Fruit fly (Drosophila melanogaster) whole organism, adult: ENCODE results near the gene CG7168.

Experiments
- CG11617 ChIP-seq: fragments of 200-800 bp; sonication (Bioruptor generic); optimal IDR thresholded peaks from 2 replicates; lab custom pipeline; 2017; ENCODE audit warnings: mild to moderate bottlenecking, missing biosample characterization, missing genetic modification reagents, missing genetic modification characterization
- CG12768 ChIP-seq: fragments of 200-800 bp; sonication (Bioruptor generic); optimal IDR thresholded peaks from 2 replicates; lab custom pipeline; 2017; ENCODE audit warnings: missing biosample characterization, missing genetic modification characterization, mild to moderate bottlenecking, moderate library complexity, missing genetic modification reagents
- CG14711 ChIP-seq: fragments of 200-800 bp; sonication (Bioruptor generic); optimal IDR thresholded peaks from 2 replicates; lab custom pipeline; 2018; ENCODE audit warnings: missing biosample characterization, mild to moderate bottlenecking, missing genetic modification characterization, moderate library complexity
- CG1620 ChIP-seq: fragments of 200-800 bp; sonication (Bioruptor generic); optimal IDR thresholded peaks from 2 replicates; lab custom pipeline; 2016; ENCODE audit warnings: missing biosample characterization, missing genetic modification characterization
- CG33017 ChIP-seq: fragments of 200-800 bp; sonication (Bioruptor generic); optimal IDR thresholded peaks from 2 replicates; lab custom pipeline; 2018; ENCODE audit warnings: missing biosample characterization, mild to moderate bottlenecking, missing genetic modification characterization, moderate library complexity
- CG5204 ChIP-seq: fragments of 200-800 bp; sonication (Bioruptor generic); optimal IDR thresholded peaks from 2 replicates; lab custom pipeline; 2016; ENCODE audit warnings: missing biosample characterization, missing genetic modification characterization
- CG7045 ChIP-seq: fragments of 200-800 bp; sonication (Bioruptor generic); optimal IDR thresholded peaks from 2 replicates; lab custom pipeline; 2017; ENCODE audit warnings: missing biosample characterization, mild to moderate bottlenecking, missing genetic modification characterization
- CG7101 ChIP-seq: fragments of 200-800 bp; sonication (Bioruptor generic); optimal IDR thresholded peaks from 2 replicates; lab custom pipeline; 2018; ENCODE audit warnings: missing biosample characterization, mild to moderate bottlenecking, missing genetic modification characterization, moderate library complexity
- Clk ChIP-seq: fragments of 200-800 bp; sonication (Bioruptor generic); optimal IDR thresholded peaks from 2 replicates; lab custom pipeline; 2017; ENCODE audit warnings: missing biosample characterization, missing genetic modification characterization
- Crg-1 ChIP-seq: fragments of 200-800 bp; sonication (Bioruptor generic); optimal IDR thresholded peaks from 2 replicates; lab custom pipeline; 2016; ENCODE audit warnings: missing biosample characterization, missing genetic modification characterization
- Hr96 ChIP-seq: fragments of 200-800 bp; sonication (Bioruptor generic); optimal IDR thresholded peaks from 2 replicates; lab custom pipeline; 2016; ENCODE audit warnings: missing biosample characterization, missing genetic modification characterization
- Mnt ChIP-seq: fragments of 200-800 bp; sonication (Bioruptor generic); optimal IDR thresholded peaks from 2 replicates; lab custom pipeline; 2016; ENCODE audit warnings: missing biosample characterization, mild to moderate bottlenecking, missing genetic modification characterization
- bab1 ChIP-seq: fragments of 200-800 bp; sonication (Bioruptor generic); optimal IDR thresholded peaks from 3 replicates; lab custom pipeline; 2019; ENCODE audit warnings: missing biosample characterization, mild to moderate bottlenecking, missing genetic modification characterization, moderate library complexity
- cic ChIP-seq: fragments of 200-800 bp; sonication (Bioruptor generic); optimal IDR thresholded peaks from 2 replicates; lab custom pipeline; 2017; ENCODE audit warnings: missing biosample characterization, mild to moderate bottlenecking, missing genetic modification characterization, moderate library complexity
- cnc ChIP-seq, 2 experiments: fragments of >200 bp; optimal IDR thresholded peaks; 2 replicates each; lab custom pipeline; 2017
- kay ChIP-seq: fragments of 200-800 bp; sonication (Bioruptor generic); peaks from one replicate; lab custom pipeline; 2016; ENCODE audit warnings: missing biosample characterization, missing genetic modification characterization, borderline replicate concordance
- ovo ChIP-seq: fragments of 200-800 bp; sonication (Bioruptor generic); optimal IDR thresholded peaks from 2 replicates; lab custom pipeline; 2016; ENCODE audit warnings: missing biosample characterization, missing genetic modification characterization
- pad ChIP-seq: fragments of 200-800 bp; sonication (Bioruptor generic); optimal IDR thresholded peaks from 3 replicates; lab custom pipeline; 2017; ENCODE audit warnings: missing biosample characterization, missing genetic modification characterization, mild to moderate bottlenecking, moderate library complexity, missing genetic modification reagents
- tj ChIP-seq: fragments of 200-800 bp; sonication (Bioruptor generic); optimal IDR thresholded peaks from 3 replicates; lab custom pipeline; 2017; ENCODE audit warnings: missing biosample characterization, mild to moderate bottlenecking, missing genetic modification characterization, moderate library complexity
- toe ChIP-seq: fragments of 200-800 bp; sonication (Bioruptor generic); optimal IDR thresholded peaks from 2 replicates; lab custom pipeline; 2016; ENCODE audit warnings: missing biosample characterization, missing genetic modification characterization

CG7168 gene

DNA sequence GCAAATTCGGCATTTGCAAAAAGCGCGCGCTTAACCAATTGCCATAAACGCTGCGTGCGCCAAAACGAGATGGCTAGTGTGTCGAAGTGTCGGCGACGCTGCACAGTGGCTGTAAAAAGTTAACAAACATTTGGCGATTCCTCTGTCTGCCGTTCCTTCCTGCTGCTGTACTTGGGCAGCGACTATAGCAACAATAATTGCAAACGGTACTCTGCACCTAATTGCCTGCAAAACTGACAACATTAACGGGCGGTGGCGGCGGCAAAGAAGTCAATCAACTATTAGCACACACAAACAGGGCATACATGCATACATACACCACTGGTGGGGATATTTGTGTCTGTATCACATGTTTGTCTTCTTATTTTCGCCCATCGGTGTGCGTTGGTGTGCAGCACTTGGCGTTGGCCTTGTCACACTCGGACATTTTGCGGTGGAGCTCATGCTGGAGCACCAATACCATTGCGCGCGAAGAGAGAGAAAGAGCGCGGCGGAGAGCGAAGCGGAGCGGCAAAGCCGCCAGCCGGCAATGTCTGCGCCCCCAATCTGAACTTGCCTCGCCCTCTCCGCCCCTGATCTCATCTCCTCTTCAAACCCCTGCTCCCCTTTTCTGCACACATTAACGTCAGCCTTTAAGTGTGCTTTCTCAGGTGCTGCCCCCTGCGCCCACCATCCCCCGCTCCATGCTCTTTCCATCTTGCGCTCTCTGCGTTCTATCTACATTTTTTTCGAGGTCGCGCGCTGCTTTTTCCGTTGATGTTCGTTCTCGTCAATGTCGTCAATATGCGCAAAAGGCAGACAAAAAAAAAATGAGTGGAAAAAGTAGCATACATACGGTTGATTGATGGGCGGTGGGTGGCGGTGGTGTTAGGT lies 18.5 kb upstream of the CG7168 start:
- no peak for TF ChIP-seq kay (GFP tag; lab: Kevin White, UChicago)
- no peak for TF ChIP-seq CG14711 (tag; lab: Kevin White, UChicago)
- peak; percentile 20 for TF ChIP-seq CG11617
- TF ChIP-seq pad (GFP tag; lab: Kevin White, UChicago): peak; percentile 82
- TF ChIP-seq CG33017 (tag; lab: Kevin White, UChicago): no peak
- peak; percentile 36 for TF ChIP-seq CG7045 (GFP tag; lab: Kevin White, UChicago)
- TF ChIP-seq Clk: no peak
- TF ChIP-seq Crg-1 (GFP tag; lab: Kevin White, UChicago): peak; percentile 53
- peak; percentile 33 for TF ChIP-seq Hr96
- peak; percentile 55 for TF ChIP-seq CG12768 (GFP tag; lab: Kevin White, UChicago)
- TF ChIP-seq cnc (optimal IDR thresholded peaks at IDR 0.05; lab: Kevin White, UChicago): no peak
- TF ChIP-seq toe (GFP tag; lab: Kevin White, UChicago): no peak
- TF ChIP-seq tj (GFP tag; lab: Kevin White, UChicago): peak; percentile 75
- TF ChIP-seq Mnt: peak; percentile 52
- peak; percentile 6 for TF ChIP-seq bab1 (GFP tag; lab: Kevin White, UChicago)
- TF ChIP-seq CG1620 (GFP tag; lab: Kevin White, UChicago): peak; percentile 29
- TF ChIP-seq CG7101 (tag; lab: Kevin White, UChicago): no peak
- TF ChIP-seq CG5204 (GFP tag; lab: Kevin White, UChicago): no peak
- peak; percentile 82 for TF ChIP-seq cic (GFP tag; lab: Kevin White, UChicago)
- no peak for TF ChIP-seq ovo (GFP tag; lab: Kevin White, UChicago)

DNA sequence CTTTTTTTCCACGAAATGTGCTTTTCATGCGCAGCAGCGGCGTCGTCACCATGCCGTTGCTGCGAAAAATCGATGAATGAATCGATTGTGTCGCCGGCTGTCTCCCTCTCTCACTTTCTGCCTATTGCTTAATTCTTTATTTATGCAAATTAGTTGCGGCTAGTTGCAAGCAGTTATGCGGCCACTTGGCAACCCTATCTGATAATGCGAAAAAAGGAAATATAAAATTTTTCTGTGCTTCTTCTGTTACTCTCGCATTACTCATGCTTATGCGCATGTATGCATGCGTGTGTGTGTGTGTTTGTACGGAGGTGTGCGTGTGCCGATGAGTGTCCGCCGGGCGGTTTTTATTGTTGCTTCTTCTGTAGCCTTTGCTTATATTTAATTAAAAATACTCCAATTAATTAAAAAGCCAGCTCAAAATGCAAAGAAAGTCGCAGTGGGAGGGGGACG lies 17.9 kb upstream of the CG7168 start:
- TF ChIP-seq kay (GFP tag; lab: Kevin White, UChicago) (peak; percentile 96), CG14711 (tag; lab: Kevin White, UChicago) (peak; percentile 94), cic (GFP tag; lab: Kevin White, UChicago) (no peak), Hr96 (peak; percentile 38), Mnt (no peak), toe (GFP tag; lab: Kevin White, UChicago) (no peak), CG1620 (GFP tag; lab: Kevin White, UChicago) (no peak), tj (GFP tag; lab: Kevin White, UChicago) (no peak), ovo (GFP tag; lab: Kevin White, UChicago) (no peak), cnc (optimal IDR thresholded peaks at IDR 0.05; lab: Kevin White, UChicago) (no peak), CG5204 (GFP tag; lab: Kevin White, UChicago) (no peak)

DNA sequence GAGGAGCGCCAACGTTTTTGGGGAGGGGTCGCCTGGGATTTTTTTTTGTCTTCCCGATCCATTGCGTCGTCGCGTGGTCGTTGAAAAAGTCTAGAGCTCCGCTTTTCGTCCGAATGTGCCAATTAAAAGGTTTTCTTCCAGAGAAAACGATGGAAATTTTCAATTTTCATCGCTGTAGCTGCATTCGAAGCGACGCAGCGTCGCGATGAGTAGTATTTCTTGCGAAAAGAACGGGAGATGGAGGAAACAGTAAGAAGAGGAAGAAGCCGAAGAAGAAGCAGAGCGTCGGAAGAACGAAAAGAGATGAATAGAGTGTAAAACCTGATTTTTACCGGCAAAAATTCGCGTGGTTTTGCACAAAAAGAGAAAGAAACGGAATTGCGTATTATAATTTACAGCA lies 17.1 kb upstream of the CG7168 start:
- TF ChIP-seq CG14711 (tag; lab: Kevin White, UChicago): no peak
- peak in 1 of 2 experiments; percentile 35 for TF ChIP-seq cnc (optimal IDR thresholded peaks at IDR 0.05; lab: Kevin White, UChicago)
- no peak for TF ChIP-seq tj (GFP tag; lab: Kevin White, UChicago)

DNA sequence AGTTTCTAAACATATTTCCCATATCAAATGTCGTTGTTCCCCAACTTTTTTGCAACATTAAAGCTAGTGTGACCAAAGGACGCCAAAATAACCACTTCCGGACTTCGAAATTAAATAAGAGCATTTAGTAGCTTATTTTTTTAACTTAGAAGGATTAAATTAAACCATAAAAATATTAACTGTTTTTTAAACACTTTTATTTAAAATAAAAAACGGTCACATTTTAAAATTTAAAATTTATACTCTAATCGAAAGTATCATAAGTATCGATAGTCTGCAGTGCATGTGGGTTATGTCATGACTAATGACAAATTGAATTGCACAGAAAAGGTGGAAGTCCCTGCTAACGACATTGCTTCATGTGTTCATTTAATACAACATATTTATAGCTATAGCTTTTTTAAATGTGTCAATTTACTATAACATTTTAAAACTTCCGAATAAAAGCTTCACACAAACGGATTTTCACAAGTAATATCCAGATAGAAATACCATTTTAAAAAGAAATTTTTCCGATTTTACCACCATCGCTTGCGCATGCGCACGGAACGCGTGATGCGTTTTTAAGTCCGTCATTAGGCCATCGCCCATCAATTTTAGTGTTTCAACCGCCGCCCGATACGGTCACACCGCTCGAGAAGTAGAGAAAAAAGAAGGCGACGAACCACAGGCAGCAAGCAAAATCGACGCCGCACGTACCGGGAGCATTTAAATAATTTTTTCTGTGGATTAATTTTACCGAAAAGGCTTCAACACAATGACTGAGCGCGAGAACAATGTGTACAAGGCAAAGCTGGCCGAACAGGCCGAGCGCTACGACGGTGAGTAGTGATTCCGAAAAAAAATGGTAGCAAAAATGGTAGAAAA lies 16.4 kb upstream of the CG7168 start, which contains the start of the genes CG7156 and 14-3-3epsilon:
Gene CG7156 (minus strand): TSS at position 71 of the 867 bp plus-strand sequence.
Gene 14-3-3epsilon (plus strand): TSS at position 443 of the 867 bp plus-strand sequence.
- TF ChIP-seq bab1 (GFP tag; lab: Kevin White, UChicago) (peak; percentile 50), Clk (no peak), CG7101 (tag; lab: Kevin White, UChicago) (peak; percentile 52), CG11617 (no peak), ovo (GFP tag; lab: Kevin White, UChicago) (peak; percentile 8), tj (GFP tag; lab: Kevin White, UChicago) (no peak), Crg-1 (GFP tag; lab: Kevin White, UChicago) (no peak), CG33017 (tag; lab: Kevin White, UChicago) (no peak), Mnt (peak; percentile 53), CG7045 (GFP tag; lab: Kevin White, UChicago) (peak; percentile 22), CG1620 (GFP tag; lab: Kevin White, UChicago) (peak; percentile 28), Hr96 (peak; percentile 25), CG5204 (GFP tag; lab: Kevin White, UChicago) (no peak), cnc (optimal IDR thresholded peaks at IDR 0.05; lab: Kevin White, UChicago) (no peak), kay (GFP tag; lab: Kevin White, UChicago) (no peak), CG14711 (tag; lab: Kevin White, UChicago) (peak; percentile 13), pad (GFP tag; lab: Kevin White, UChicago) (peak; percentile 5), CG12768 (GFP tag; lab: Kevin White, UChicago) (peak; percentile 25), cic (GFP tag; lab: Kevin White, UChicago) (no peak), toe (GFP tag; lab: Kevin White, UChicago) (peak; percentile 28)

DNA sequence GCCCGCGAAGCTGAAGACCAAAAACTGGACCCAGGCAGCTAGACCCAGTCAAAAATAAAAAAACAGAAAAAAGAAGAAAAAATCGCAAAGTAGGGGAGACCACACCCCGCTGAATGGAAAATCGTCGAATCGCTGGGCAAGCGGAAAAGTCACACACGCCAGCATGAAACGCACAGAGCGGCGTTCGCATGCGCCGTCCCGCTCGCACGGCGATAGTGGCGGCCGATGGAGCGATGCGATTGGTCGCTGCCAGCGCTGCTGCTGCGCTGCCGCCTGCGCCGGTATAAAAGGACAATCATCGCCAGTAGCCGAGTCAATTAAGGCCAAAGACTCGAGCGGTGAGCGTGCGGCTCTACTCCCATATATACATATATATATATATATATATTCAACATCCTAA lies 10.0 kb upstream of the CG7168 start, which contains the start of gene repo:
Gene repo (plus strand): TSS at position 314 of the 400 bp plus-strand sequence.
- TF ChIP-seq tj (GFP tag; lab: Kevin White, UChicago) (peak; percentile 1), Hr96 (no peak), pad (GFP tag; lab: Kevin White, UChicago) (peak; percentile 13), CG1620 (GFP tag; lab: Kevin White, UChicago) (no peak)
